Worm (Caenorhabditis elegans): ENCODE data around the gene sru-28.

DNA sequence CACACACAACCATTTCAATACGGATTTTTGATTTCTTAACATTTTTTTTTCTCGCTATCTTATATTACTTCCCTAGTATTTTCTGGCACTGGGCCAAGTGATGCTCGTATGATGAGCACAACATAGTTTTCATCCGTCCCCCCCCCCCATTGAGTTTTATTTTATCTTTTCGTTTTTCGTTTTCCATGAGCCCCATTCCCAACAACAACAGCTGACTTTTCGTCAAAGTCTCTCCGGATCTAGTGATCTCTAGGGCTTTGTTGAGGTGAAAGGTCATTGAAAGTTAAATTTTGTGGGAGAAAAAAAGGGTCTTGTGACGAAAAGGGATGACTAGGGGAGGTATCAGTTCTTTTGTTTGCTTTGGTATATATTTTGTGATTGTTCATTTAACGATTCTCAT lies 25.3 kb upstream of the sru-28 start:
- TF ChIP-seq ets-7 (tag; optimal IDR thresholded peaks at IDR 0.05) = no peak
- TF ChIP-seq ama-1 (optimal IDR thresholded peaks at IDR 0.05) = no peak
- TF ChIP-seq tra-4 (tag; optimal IDR thresholded peaks at IDR 0.05) = no peak
- TF ChIP-seq pes-1 (GFP tag; IDR thresholded peaks at IDR 0.05) = no peak
- no peak for TF ChIP-seq tbx-37 (GFP tag; conservative IDR thresholded peaks at IDR 0.05)
- TF ChIP-seq flt-1 (GFP tag; IDR thresholded peaks at IDR 0.05) = no peak
- no peak for TF ChIP-seq ceh-36 (tag; optimal IDR thresholded peaks at IDR 0.05)
- no peak for TF ChIP-seq scrt-1 (GFP tag; IDR thresholded peaks at IDR 0.05)
- no peak for TF ChIP-seq hmg-4 (GFP tag; optimal IDR thresholded peaks at IDR 0.05)
